Fruit fly (Drosophila melanogaster) whole organism, embryonic: ENCODE results near the gene CG31908.

Source experiments
- Antp ChIP-seq: fragments of 200-800 bp; sonication (Bioruptor generic); optimal IDR thresholded peaks from 3 replicates; lab custom pipeline; 2016; ENCODE audit warnings: missing biosample characterization, missing genetic modification characterization
- Bdp1 ChIP-seq: fragments of 200-800 bp; sonication (Bioruptor generic); optimal IDR thresholded peaks from 3 replicates; lab custom pipeline; 2016; ENCODE audit warnings: missing biosample characterization, missing genetic modification characterization
- CG10209 ChIP-seq: fragments of 200-800 bp; sonication (Bioruptor generic); optimal IDR thresholded peaks from 3 replicates; lab custom pipeline; 2017; ENCODE audit warnings: missing biosample characterization, mild to moderate bottlenecking, missing genetic modification characterization, missing genetic modification reagents
- CG10267 ChIP-seq: fragments of 200-800 bp; sonication (Bioruptor generic); optimal IDR thresholded peaks from 2 replicates; lab custom pipeline; 2018; ENCODE audit warnings: missing biosample characterization, mild to moderate bottlenecking, missing genetic modification characterization, moderate library complexity
- CG10959 ChIP-seq: fragments of 200-800 bp; sonication (Bioruptor generic); IDR thresholded peaks from 2 replicates; pipeline ENCODE4 v1.3.6; 2022; ENCODE audit warnings: missing biosample characterization, missing genetic modification characterization
- CG11085 ChIP-seq: fragments of 200-800 bp; sonication (Bioruptor generic); IDR thresholded peaks from 2 replicates; pipeline ENCODE4 v1.3.6; 2022; ENCODE audit warnings: missing biosample characterization, missing genetic modification characterization
- CG11398 ChIP-seq: fragments of 200-800 bp; sonication (Bioruptor generic); optimal IDR thresholded peaks from 2 replicates; lab custom pipeline; 2016; ENCODE audit warnings: missing biosample characterization, missing genetic modification characterization
- CG15011 ChIP-seq: fragments of 200-800 bp; sonication (Bioruptor generic); optimal IDR thresholded peaks from 3 replicates; lab custom pipeline; 2018; ENCODE audit warnings: missing biosample characterization, mild to moderate bottlenecking, missing genetic modification characterization
- CG16815 ChIP-seq: fragments of 200-800 bp; sonication (Bioruptor generic); optimal IDR thresholded peaks from 3 replicates; lab custom pipeline; 2017; ENCODE audit warnings: missing biosample characterization, mild to moderate bottlenecking, missing genetic modification characterization
- CG17186 ChIP-seq: fragments of 200-800 bp; sonication (Bioruptor generic); optimal IDR thresholded peaks from 3 replicates; lab custom pipeline; 2017; ENCODE audit warnings: missing biosample characterization, missing genetic modification reagents, missing genetic modification characterization
- CG17385 ChIP-seq: fragments of 200-800 bp; sonication (Bioruptor generic); optimal IDR thresholded peaks from 3 replicates; lab custom pipeline; 2018; ENCODE audit warnings: missing biosample characterization, mild to moderate bottlenecking, missing genetic modification characterization
- CG18011 ChIP-seq: fragments of 200-800 bp; sonication (Bioruptor generic); optimal IDR thresholded peaks from 2 replicates; lab custom pipeline; 2017; ENCODE audit warnings: missing biosample characterization, missing genetic modification characterization, mild to moderate bottlenecking, moderate library complexity, missing genotype
- CG18619 ChIP-seq: fragments of 200-800 bp; sonication (Bioruptor generic); optimal IDR thresholded peaks from 3 replicates; lab custom pipeline; 2017; ENCODE audit warnings: missing biosample characterization, mild to moderate bottlenecking, missing genetic modification characterization
- CG2116 ChIP-seq: fragments of 200-800 bp; sonication (Bioruptor generic); optimal IDR thresholded peaks from 3 replicates; lab custom pipeline; 2018; ENCODE audit warnings: missing biosample characterization, mild to moderate bottlenecking, missing genetic modification characterization
- CG32532 ChIP-seq: fragments of 200-800 bp; sonication (Bioruptor generic); IDR thresholded peaks from 2 replicates; pipeline ENCODE4 v1.3.6; 2022; ENCODE audit warnings: missing biosample characterization, missing genetic modification characterization
- CG3838 ChIP-seq: fragments of 200-800 bp; sonication (Bioruptor generic); optimal IDR thresholded peaks from 3 replicates; lab custom pipeline; 2016; ENCODE audit warnings: missing biosample characterization, missing genetic modification characterization
- CG4820 ChIP-seq: fragments of 200-800 bp; sonication (Bioruptor generic); optimal IDR thresholded peaks from 3 replicates; lab custom pipeline; 2016; ENCODE audit warnings: missing biosample characterization, missing genetic modification characterization
- CG6683 ChIP-seq: fragments of 200-800 bp; sonication (Bioruptor generic); optimal IDR thresholded peaks from 2 replicates; lab custom pipeline; 2017; ENCODE audit warnings: missing biosample characterization, mild to moderate bottlenecking, missing genetic modification characterization, missing genetic modification reagents
- CG8924 ChIP-seq: fragments of 200-800 bp; optimal IDR thresholded peaks from 3 replicates; lab custom pipeline; 2019; ENCODE audit warnings: missing biosample characterization, mild to moderate bottlenecking, missing genetic modification characterization, moderate library complexity
- CG9215 ChIP-seq: fragments of 200-800 bp; sonication (Bioruptor generic); IDR thresholded peaks from 2 replicates; pipeline ENCODE4 v1.3.6; 2022; ENCODE audit warnings: missing biosample characterization, missing genetic modification characterization
- CG9437 ChIP-seq: fragments of 200-800 bp; sonication (Bioruptor generic); optimal IDR thresholded peaks from 2 replicates; lab custom pipeline; 2018; ENCODE audit warnings: missing biosample characterization, mild to moderate bottlenecking, missing genetic modification characterization
- CHES-1-like ChIP-seq: fragments of 200-800 bp; sonication (Bioruptor generic); optimal IDR thresholded peaks from 2 replicates; lab custom pipeline; 2016; ENCODE audit warnings: missing biosample characterization, missing genetic modification characterization
- Dip2 ChIP-seq: fragments of 200-800 bp; sonication (Bioruptor generic); IDR thresholded peaks from 2 replicates; pipeline ENCODE4 v1.3.6; 2022; ENCODE audit warnings: missing biosample characterization, missing genetic modification characterization
- Hand ChIP-seq: fragments of 200-800 bp; sonication (Bioruptor generic); optimal IDR thresholded peaks from 2 replicates; lab custom pipeline; 2017; ENCODE audit warnings: mild to moderate bottlenecking, missing biosample characterization, missing genetic modification reagents, missing genetic modification characterization
- HmgZ ChIP-seq: fragments of 200-800 bp; sonication (Bioruptor generic); optimal IDR thresholded peaks from 2 replicates; lab custom pipeline; 2018; ENCODE audit warnings: missing biosample characterization, mild to moderate bottlenecking, missing genetic modification characterization
- Max ChIP-seq: fragments of 200-800 bp; sonication (Bioruptor generic); optimal IDR thresholded peaks from 2 replicates; lab custom pipeline; 2016; ENCODE audit warnings: missing biosample characterization, mild to moderate bottlenecking, missing genetic modification characterization
- Poxn ChIP-seq: fragments of 200-800 bp; sonication (Bioruptor generic); IDR thresholded peaks from 2 replicates; pipeline ENCODE4 v1.3.6; 2022; ENCODE audit warnings: missing biosample characterization, missing genetic modification characterization
- Side ChIP-seq: fragments of 200-800 bp; sonication (Bioruptor generic); optimal IDR thresholded peaks from 2 replicates; lab custom pipeline; 2016; ENCODE audit warnings: missing biosample characterization, missing genetic modification characterization
- Usf ChIP-seq: fragments of 200-800 bp; sonication (Bioruptor generic); optimal IDR thresholded peaks from 2 replicates; lab custom pipeline; 2017; ENCODE audit warnings: missing genotype, missing biosample characterization, missing genetic modification characterization
- ato ChIP-seq: fragments of 200-800 bp; sonication (Bioruptor generic); IDR thresholded peaks from 2 replicates; pipeline ENCODE4 v1.3.6; 2022; ENCODE audit warnings: missing biosample characterization, missing genetic modification characterization; ENCODE audit not compliant: partially characterized antibody
- az2 ChIP-seq: fragments of 200-800 bp; sonication (Bioruptor generic); optimal IDR thresholded peaks from 3 replicates; lab custom pipeline; 2016; ENCODE audit warnings: missing biosample characterization, missing genetic modification characterization
- bbx ChIP-seq: fragments of 200-800 bp; sonication (Bioruptor generic); IDR thresholded peaks from 2 replicates; pipeline ENCODE4 v1.3.6; 2022; ENCODE audit warnings: missing biosample characterization, missing genetic modification characterization; ENCODE audit not compliant: partially characterized antibody
- crp ChIP-seq, 2 experiments: fragments of 200-800 bp; sonication (Bioruptor generic); optimal IDR thresholded peaks; 2 replicates in 1 of 2; 3 replicates in 1 of 2; lab custom pipeline; 2017; ENCODE audit warnings: missing biosample characterization in 2 of 2, missing genetic modification characterization in 2 of 2, mild to moderate bottlenecking in 1 of 2, moderate library complexity in 1 of 2
- dmrt11E ChIP-seq: fragments of 200-800 bp; sonication (Bioruptor generic); optimal IDR thresholded peaks from 3 replicates; lab custom pipeline; 2018; ENCODE audit warnings: missing biosample characterization, mild to moderate bottlenecking, missing genetic modification characterization, moderate library complexity
- esg ChIP-seq: fragments of 200-800 bp; sonication (Bioruptor generic); conservative IDR thresholded peaks from 2 replicates; pipeline ENCODE4 v1.3.6; 2022; ENCODE audit warnings: missing biosample characterization, missing genetic modification characterization
- exex ChIP-seq: fragments of 200-800 bp; sonication (Bioruptor generic); optimal IDR thresholded peaks from 4 replicates; lab custom pipeline; 2018; ENCODE audit warnings: missing biosample characterization, mild to moderate bottlenecking, missing genetic modification characterization, moderate library complexity
- gfzf ChIP-seq: fragments of 200-800 bp; sonication (Bioruptor generic); optimal IDR thresholded peaks from 2 replicates; lab custom pipeline; 2016; ENCODE audit warnings: missing biosample characterization, mild to moderate bottlenecking, missing genetic modification characterization, moderate library complexity
- gsb ChIP-seq: fragments of 200-800 bp; sonication (Bioruptor generic); IDR thresholded peaks from 2 replicates; pipeline ENCODE4 v1.3.6; 2022; ENCODE audit warnings: missing biosample characterization, missing genetic modification characterization
- ind ChIP-seq: fragments of 200-800 bp; sonication (Bioruptor generic); optimal IDR thresholded peaks from 3 replicates; lab custom pipeline; 2016; ENCODE audit warnings: missing biosample characterization, missing genetic modification characterization
- insv ChIP-seq, 2 experiments: fragments of 200-800 bp; sonication (Bioruptor generic); optimal IDR thresholded peaks; 3 replicates each; lab custom pipeline; 2016 to 2018; ENCODE audit warnings: missing biosample characterization in 2 of 2, missing genetic modification characterization in 2 of 2
- jing ChIP-seq: fragments of 200-800 bp; sonication (Bioruptor generic); optimal IDR thresholded peaks from 2 replicates; lab custom pipeline; 2018; ENCODE audit warnings: missing biosample characterization, mild to moderate bottlenecking, missing genetic modification characterization
- pzg ChIP-seq: fragments of 200-800 bp; sonication (Bioruptor generic); optimal IDR thresholded peaks from 3 replicates; lab custom pipeline; 2018; ENCODE audit warnings: missing biosample characterization, mild to moderate bottlenecking, missing genetic modification characterization, moderate library complexity
- salm ChIP-seq: fragments of 200-800 bp; sonication (Bioruptor generic); optimal IDR thresholded peaks from 2 replicates; lab custom pipeline; 2018; ENCODE audit warnings: missing biosample characterization, mild to moderate bottlenecking, missing genetic modification characterization
- schlank ChIP-seq: fragments of 200-800 bp; sonication (Bioruptor generic); optimal IDR thresholded peaks from 2 replicates; lab custom pipeline; 2018; ENCODE audit warnings: missing biosample characterization, mild to moderate bottlenecking, missing genetic modification characterization
- sens ChIP-seq: fragments of 200-800 bp; sonication (Bioruptor generic); peaks from one replicate; lab custom pipeline; 2016; ENCODE audit warnings: missing biosample characterization, missing genetic modification characterization
- sima ChIP-seq: fragments of 200-800 bp; sonication (Bioruptor generic); optimal IDR thresholded peaks from 2 replicates; lab custom pipeline; 2016; ENCODE audit warnings: missing biosample characterization, missing genetic modification characterization
- slou ChIP-seq: fragments of 200-800 bp; sonication (Bioruptor generic); optimal IDR thresholded peaks from 3 replicates; lab custom pipeline; 2016; ENCODE audit warnings: missing biosample characterization, missing genetic modification characterization
- so ChIP-seq: fragments of 200-800 bp; sonication (Bioruptor generic); IDR thresholded peaks from 3 replicates; pipeline ENCODE4 v1.3.6; 2022; ENCODE audit warnings: missing biosample characterization, missing genetic modification characterization
- zfh2 ChIP-seq: fragments of 200-800 bp; sonication (Bioruptor generic); optimal IDR thresholded peaks from 2 replicates; lab custom pipeline; 2016; ENCODE audit warnings: missing biosample characterization, missing genetic modification characterization

Gene CG31908

DNA sequence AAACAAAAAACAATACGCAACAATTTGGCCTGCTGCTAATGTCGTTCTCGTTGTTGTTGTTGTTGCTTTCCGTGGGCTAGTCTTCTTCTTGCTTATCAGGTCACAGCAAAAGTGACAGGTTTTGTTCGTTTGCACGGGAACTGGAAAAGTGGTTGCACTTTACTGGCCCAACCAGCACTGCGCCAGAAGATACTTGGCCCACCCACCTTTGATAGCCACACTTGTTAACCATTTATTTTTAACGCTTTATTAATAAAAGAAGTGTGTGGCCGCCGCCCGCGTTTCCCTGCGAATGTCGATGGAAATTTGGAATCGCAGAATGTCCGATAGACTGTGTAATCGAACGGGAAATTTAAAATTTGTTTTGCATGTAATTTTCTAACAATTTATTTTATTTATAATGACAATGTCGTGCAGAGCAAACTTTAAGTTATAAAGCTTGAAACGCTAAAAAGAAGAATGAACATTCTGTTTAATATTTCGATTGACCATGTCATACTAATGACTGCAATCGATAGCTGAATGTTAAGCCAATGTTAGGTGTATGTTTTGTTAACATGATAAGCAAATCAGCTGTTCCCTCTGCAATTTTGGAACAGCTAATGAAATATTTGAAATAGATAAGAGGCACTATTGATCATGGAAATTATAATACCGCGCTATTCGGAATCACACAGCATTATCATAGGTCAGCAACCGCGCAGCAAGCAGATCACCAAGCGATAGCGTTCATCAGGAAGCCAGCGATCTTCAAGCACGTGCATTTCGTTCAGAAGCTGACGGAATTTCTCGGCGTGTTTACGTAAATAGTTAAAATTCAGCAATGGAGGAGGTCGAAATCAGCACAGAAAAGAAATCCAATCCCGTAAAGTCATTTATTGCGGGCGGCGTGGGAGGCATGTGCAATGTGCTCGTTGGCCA lies at the start of gene CG31908, which contains the start of gene MME1 (continued):
- TF ChIP-seq zfh2 (GFP tag; lab: Kevin White, UChicago) (peak; percentile 68), insv (GFP tag; optimal IDR thresholded peaks at IDR 0.05; lab: Kevin White, UChicago) (no peak), CG18011 (GFP tag; lab: Kevin White, UChicago) (peak; percentile 3), ind (GFP tag; lab: Kevin White, UChicago) (peak; percentile 43), Bdp1 (GFP tag; lab: Kevin White, UChicago) (no peak), CG17385 (GFP tag; lab: Kevin White, UChicago) (peak; percentile 99), Antp (peak; percentile 30), CG3838 (peak; percentile 69), gsb (GFP tag; lab: Robert Waterston, UW) (no peak), exex (tag; lab: Kevin White, UChicago) (peak; percentile 26), ato (peak; percentile 75; the same call in 1 of the 2 replicates), Hand (GFP tag; lab: Kevin White, UChicago) (no peak), CG2116 (GFP tag; lab: Kevin White, UChicago) (peak; percentile 91), CG10959 (GFP tag; lab: Robert Waterston, UW) (no peak), so (GFP tag; lab: Robert Waterston, UW) (no peak), CG10267 (tag; lab: Kevin White, UChicago) (peak; percentile 41), CG9437 (peak; percentile 16), Dip2 (GFP tag; lab: Robert Waterston, UW) (no peak), az2 (GFP tag; lab: Kevin White, UChicago) (peak; percentile 4), Usf (GFP tag; lab: Kevin White, UChicago) (no peak), pzg (GFP tag; lab: Kevin White, UChicago) (peak; percentile 56), esg (GFP tag; lab: Robert Waterston, UW) (no peak), CG11398 (GFP tag; lab: Kevin White, UChicago) (no peak), CG4820 (GFP tag; lab: Kevin White, UChicago) (no peak), salm (tag; lab: Kevin White, UChicago) (no peak), CHES-1-like (GFP tag; lab: Kevin White, UChicago) (peak; percentile 10), CG15011 (GFP tag; lab: Kevin White, UChicago) (no peak), schlank (no peak), CG10209 (GFP tag; lab: Kevin White, UChicago) (no peak), slou (no peak), dmrt11E (tag; lab: Kevin White, UChicago) (no peak), jing (GFP tag; lab: Kevin White, UChicago) (no peak), Max (GFP tag; lab: Kevin White, UChicago) (no peak), CG32532 (peak; percentile 45; the same call in 1 of the 2 replicates), Side (GFP tag; lab: Kevin White, UChicago) (peak; percentile 17), sens (GFP tag; lab: Kevin White, UChicago) (peak; percentile 84), Poxn (no peak), bbx (peak; percentile 68), gfzf (peak; percentile 12), CG9215 (no peak), CG6683 (GFP tag; lab: Kevin White, UChicago) (no peak), HmgZ (tag; lab: Kevin White, UChicago) (peak; percentile 28), CG16815 (GFP tag; lab: Kevin White, UChicago) (no peak), CG17186 (GFP tag; lab: Kevin White, UChicago) (peak; percentile 43), CG18619 (GFP tag; lab: Kevin White, UChicago) (no peak), CG11085 (GFP tag; lab: Robert Waterston, UW) (no peak), crp (GFP tag; optimal IDR thresholded peaks at IDR 0.05; lab: Kevin White, UChicago) (peak in 1 of 2 experiments; percentile 86), sima (GFP tag; lab: Kevin White, UChicago) (no peak), CG8924 (tag; lab: Kevin White, UChicago) (peak; percentile 42)
